Worm (Caenorhabditis elegans) whole organism, mixed stage, embryonic: ENCODE results near the gene C01B10.11.

Source experiments
- ceh-43 ChIP-seq: fragments of 200-800 bp; sonication (Bioruptor generic); optimal IDR thresholded peaks from 2 replicates; lab custom pipeline; 2018; ENCODE audit warnings: mild to moderate bottlenecking, missing genetic modification characterization, moderate library complexity, missing compliant biosample characterization
- elt-3 ChIP-seq: fragments of 150-350 bp; optimal IDR thresholded peaks from 2 replicates; lab custom pipeline; 2014; ENCODE audit warnings: missing biosample characterization, missing genetic modification characterization
- lsy-2 ChIP-seq: fragments of 150-350 bp; optimal IDR thresholded peaks from 2 replicates; lab custom pipeline; 2014; ENCODE audit warnings: missing biosample characterization, missing genetic modification characterization
- mab-5 ChIP-seq: fragments of 150-350 bp; optimal IDR thresholded peaks from 2 replicates; lab custom pipeline; 2014; ENCODE audit warnings: missing biosample characterization, missing genetic modification characterization
- sem-2 ChIP-seq: fragments of 200-800 bp; sonication (Bioruptor generic); optimal IDR thresholded peaks from 2 replicates; lab custom pipeline; 2018; ENCODE audit warnings: mild to moderate bottlenecking, missing genetic modification characterization, missing compliant biosample characterization

ce11 chrIV:6621252-6621651 is 36.5 kb upstream of the C01B10.11 start, which contains the start of gene C01B10.3:
- TF ChIP-seq sem-2 (GFP tag; lab: Kevin White, UChicago) (no peak), elt-3 (tag; lab: Kevin White, UChicago) (no peak), lsy-2 (tag; lab: Kevin White, UChicago) (no peak), ceh-43 (GFP tag; lab: Kevin White, UChicago) (no peak), mab-5 (tag; lab: Kevin White, UChicago) (no peak)
